Fruit fly (Drosophila melanogaster) whole organism, prepupa: ENCODE measurements around the gene ATPsynbeta.

ENCODE experiments used
- CG10669 ChIP-seq: fragments of 200-800 bp; sonication (Bioruptor generic); optimal IDR thresholded peaks from 3 replicates; lab custom pipeline; 2018; ENCODE audit warnings: missing biosample characterization, mild to moderate bottlenecking, missing genetic modification characterization, moderate library complexity
- CG11294 ChIP-seq: fragments of 200-800 bp; sonication (Bioruptor generic); IDR thresholded peaks from 2 replicates; pipeline ENCODE4 v1.3.6; 2022; ENCODE audit warnings: missing biosample characterization, missing genetic modification characterization
- CG11762 ChIP-seq: fragments of 200-800 bp; sonication (Bioruptor generic); optimal IDR thresholded peaks from 3 replicates; lab custom pipeline; 2016; ENCODE audit warnings: missing biosample characterization, missing genetic modification characterization; ENCODE audit not compliant: insufficient read depth
- CG11902 ChIP-seq: fragments of 200-800 bp; sonication (Bioruptor generic); optimal IDR thresholded peaks from 3 replicates; lab custom pipeline; 2016; ENCODE audit warnings: missing biosample characterization, missing genetic modification characterization
- CG15336 ChIP-seq: fragments of 200-800 bp; sonication (Bioruptor generic); IDR thresholded peaks from 2 replicates; pipeline ENCODE4 v1.3.6; 2022; ENCODE audit warnings: missing biosample characterization, missing genetic modification characterization
- CG3032 ChIP-seq: fragments of 200-800 bp; optimal IDR thresholded peaks from 2 replicates; lab custom pipeline; 2019; ENCODE audit warnings: missing biosample characterization, mild to moderate bottlenecking, missing genetic modification characterization, moderate library complexity
- CG31627 ChIP-seq: fragments of 200-800 bp; sonication (Bioruptor generic); optimal IDR thresholded peaks from 3 replicates; lab custom pipeline; 2016; ENCODE audit warnings: missing biosample characterization, missing genetic modification characterization
- CG32006 ChIP-seq: fragments of 200-800 bp; sonication (Bioruptor generic); optimal IDR thresholded peaks from 3 replicates; lab custom pipeline; 2017; ENCODE audit warnings: missing biosample characterization, mild to moderate bottlenecking, missing genetic modification characterization
- CG34406 ChIP-seq: fragments of 200-800 bp; sonication (Bioruptor generic); optimal IDR thresholded peaks from 3 replicates; lab custom pipeline; 2016; ENCODE audit warnings: missing biosample characterization, missing genetic modification characterization
- CG4318 ChIP-seq: fragments of 200-800 bp; sonication (Bioruptor generic); optimal IDR thresholded peaks from 3 replicates; lab custom pipeline; 2017; ENCODE audit warnings: missing biosample characterization, mild to moderate bottlenecking, missing genetic modification characterization
- CG6276 ChIP-seq: fragments of 200-800 bp; sonication (Bioruptor generic); optimal IDR thresholded peaks from 2 replicates; lab custom pipeline; 2017; ENCODE audit warnings: missing biosample characterization, mild to moderate bottlenecking, missing genetic modification characterization
- CG6792 ChIP-seq: fragments of 200-800 bp; sonication (Bioruptor generic); optimal IDR thresholded peaks from 3 replicates; lab custom pipeline; 2016; ENCODE audit warnings: missing biosample characterization, missing genetic modification characterization
- CG6808 ChIP-seq: fragments of 200-800 bp; sonication (Bioruptor generic); optimal IDR thresholded peaks from 3 replicates; lab custom pipeline; 2017; ENCODE audit warnings: missing biosample characterization, missing genetic modification characterization, mild to moderate bottlenecking, moderate library complexity, missing genetic modification reagents
- CG8119 ChIP-seq: fragments of 200-800 bp; sonication (Bioruptor generic); IDR thresholded peaks from 3 replicates; pipeline ENCODE4 v1.3.6; 2022; ENCODE audit warnings: missing biosample characterization, missing genetic modification characterization
- CG8632 ChIP-seq: fragments of 200-800 bp; sonication (Bioruptor generic); optimal IDR thresholded peaks from 3 replicates; lab custom pipeline; 2016; ENCODE audit warnings: missing biosample characterization, missing genetic modification characterization
- Eip75B ChIP-seq: fragments of 200-800 bp; sonication (Bioruptor generic); optimal IDR thresholded peaks from 3 replicates; lab custom pipeline; 2016; ENCODE audit warnings: missing biosample characterization, missing genetic modification characterization
- Eip78C ChIP-seq: fragments of 200-800 bp; sonication (Bioruptor generic); peaks from one replicate; lab custom pipeline; 2016; ENCODE audit warnings: missing biosample characterization, missing genetic modification characterization
- Eip93F ChIP-seq: fragments of 200-800 bp; sonication (Bioruptor generic); optimal IDR thresholded peaks from 2 replicates; lab custom pipeline; 2016; ENCODE audit warnings: missing biosample characterization, mild to moderate bottlenecking, missing genetic modification characterization
- Ets21C ChIP-seq: fragments of 200-800 bp; sonication (Bioruptor generic); optimal IDR thresholded peaks from 3 replicates; lab custom pipeline; 2016; ENCODE audit warnings: missing biosample characterization, missing genetic modification characterization
- Ets96B ChIP-seq: fragments of 200-800 bp; optimal IDR thresholded peaks from 2 replicates; lab custom pipeline; 2019; ENCODE audit warnings: missing biosample characterization, mild to moderate bottlenecking, missing genetic modification characterization, moderate library complexity
- Gug ChIP-seq: fragments of 200-800 bp; sonication (Bioruptor generic); IDR thresholded peaks from 2 replicates; pipeline ENCODE4 v1.3.6; 2022; ENCODE audit warnings: missing biosample characterization, missing genetic modification characterization
- Hr39 ChIP-seq: fragments of 200-800 bp; sonication (Bioruptor generic); optimal IDR thresholded peaks from 2 replicates; lab custom pipeline; 2016; ENCODE audit warnings: missing biosample characterization, missing genetic modification characterization
- Hr4 ChIP-seq: fragments of 200-800 bp; sonication (Bioruptor generic); optimal IDR thresholded peaks from 3 replicates; lab custom pipeline; 2016; ENCODE audit warnings: missing biosample characterization, missing genetic modification characterization
- Lpt ChIP-seq: fragments of 200-800 bp; sonication (Bioruptor generic); optimal IDR thresholded peaks from 3 replicates; lab custom pipeline; 2016; ENCODE audit warnings: missing biosample characterization, missing genetic modification characterization
- Met ChIP-seq: fragments of 200-800 bp; sonication (Bioruptor generic); optimal IDR thresholded peaks from 3 replicates; lab custom pipeline; 2016; ENCODE audit warnings: missing biosample characterization, missing genetic modification characterization
- OdsH ChIP-seq: fragments of 200-800 bp; sonication (Bioruptor generic); optimal IDR thresholded peaks from 3 replicates; lab custom pipeline; 2016; ENCODE audit warnings: missing biosample characterization, missing genetic modification characterization
- Smox ChIP-seq: fragments of 200-800 bp; sonication (Bioruptor generic); optimal IDR thresholded peaks from 3 replicates; lab custom pipeline; 2016; ENCODE audit warnings: missing biosample characterization, missing genetic modification characterization
- Sox102F ChIP-seq: fragments of 200-800 bp; sonication (Bioruptor generic); optimal IDR thresholded peaks from 2 replicates; lab custom pipeline; 2016; ENCODE audit warnings: missing biosample characterization, mild to moderate bottlenecking, missing genetic modification characterization
- Sox14 ChIP-seq: fragments of 200-800 bp; sonication (Bioruptor generic); optimal IDR thresholded peaks from 3 replicates; lab custom pipeline; 2016; ENCODE audit warnings: missing biosample characterization, missing genetic modification characterization
- Sox15 ChIP-seq: fragments of 200-800 bp; sonication (Bioruptor generic); optimal IDR thresholded peaks from 3 replicates; lab custom pipeline; 2016; ENCODE audit warnings: missing biosample characterization, missing genetic modification characterization
- achi ChIP-seq: fragments of 200-800 bp; sonication (Bioruptor generic); optimal IDR thresholded peaks from 3 replicates; lab custom pipeline; 2016; ENCODE audit warnings: missing biosample characterization, missing genetic modification characterization
- cyc ChIP-seq: fragments of 200-800 bp; sonication (Bioruptor generic); optimal IDR thresholded peaks from 3 replicates; lab custom pipeline; 2016; ENCODE audit warnings: missing biosample characterization, missing genetic modification characterization
- dsx ChIP-seq: fragments of 200-800 bp; optimal IDR thresholded peaks from 3 replicates; lab custom pipeline; 2019; ENCODE audit warnings: missing biosample characterization, mild to moderate bottlenecking, missing genetic modification characterization, moderate library complexity; ENCODE audit not compliant: poor library complexity, severe bottlenecking
- esn ChIP-seq: fragments of 200-800 bp; sonication (Bioruptor generic); optimal IDR thresholded peaks from 2 replicates; lab custom pipeline; 2016; ENCODE audit warnings: missing biosample characterization, mild to moderate bottlenecking, missing genetic modification characterization, moderate library complexity
- fd59A ChIP-seq: fragments of 200-800 bp; sonication (Bioruptor generic); optimal IDR thresholded peaks from 2 replicates; lab custom pipeline; 2017; ENCODE audit warnings: missing biosample characterization, mild to moderate bottlenecking, missing genetic modification characterization, missing genetic modification reagents
- fd85E ChIP-seq: fragments of 200-800 bp; sonication (Bioruptor generic); optimal IDR thresholded peaks from 3 replicates; lab custom pipeline; 2016; ENCODE audit warnings: missing biosample characterization, missing genetic modification characterization
- fkh ChIP-seq: fragments of 200-800 bp; sonication (Bioruptor generic); optimal IDR thresholded peaks from 3 replicates; lab custom pipeline; 2017; ENCODE audit warnings: missing biosample characterization, mild to moderate bottlenecking, missing genetic modification characterization, moderate library complexity
- lz ChIP-seq: fragments of 200-800 bp; sonication (Bioruptor generic); optimal IDR thresholded peaks from 3 replicates; lab custom pipeline; 2016; ENCODE audit warnings: missing biosample characterization, missing genetic modification characterization
- pdm3 ChIP-seq: fragments of 200-800 bp; sonication (Bioruptor generic); optimal IDR thresholded peaks from 3 replicates; lab custom pipeline; 2016; ENCODE audit warnings: missing biosample characterization, missing genetic modification characterization
- salr ChIP-seq, 2 experiments: fragments of 200-800 bp; sonication (Bioruptor generic); optimal IDR thresholded peaks; 3 replicates each; lab custom pipeline; 2016 to 2018; ENCODE audit warnings: missing biosample characterization in 2 of 2, missing genetic modification characterization in 2 of 2, mild to moderate bottlenecking in 1 of 2
- spab ChIP-seq: fragments of 200-800 bp; sonication (Bioruptor generic); optimal IDR thresholded peaks from 2 replicates; lab custom pipeline; 2017; ENCODE audit warnings: missing biosample characterization, mild to moderate bottlenecking, missing genetic modification characterization, missing genetic modification reagents
- ss ChIP-seq, 2 experiments: fragments of 200-800 bp; sonication (Bioruptor generic); optimal IDR thresholded peaks; 2 replicates in 1 of 2; 3 replicates in 1 of 2; lab custom pipeline; 2017 to 2018; ENCODE audit warnings: mild to moderate bottlenecking in 2 of 2, missing biosample characterization in 2 of 2, missing genetic modification characterization in 2 of 2, moderate library complexity in 1 of 2
- svp ChIP-seq: fragments of 200-800 bp; sonication (Bioruptor generic); peaks from one replicate; lab custom pipeline; 2016; ENCODE audit warnings: missing biosample characterization, missing genetic modification characterization
- topi ChIP-seq: fragments of 200-800 bp; sonication (Bioruptor generic); optimal IDR thresholded peaks from 3 replicates; lab custom pipeline; 2016; ENCODE audit warnings: missing biosample characterization, missing genetic modification characterization
- vri ChIP-seq: fragments of 200-800 bp; sonication (Bioruptor generic); optimal IDR thresholded peaks from 3 replicates; lab custom pipeline; 2016; ENCODE audit warnings: missing biosample characterization, mild to moderate bottlenecking, missing genetic modification characterization

The ATPsynbeta gene

DNA sequence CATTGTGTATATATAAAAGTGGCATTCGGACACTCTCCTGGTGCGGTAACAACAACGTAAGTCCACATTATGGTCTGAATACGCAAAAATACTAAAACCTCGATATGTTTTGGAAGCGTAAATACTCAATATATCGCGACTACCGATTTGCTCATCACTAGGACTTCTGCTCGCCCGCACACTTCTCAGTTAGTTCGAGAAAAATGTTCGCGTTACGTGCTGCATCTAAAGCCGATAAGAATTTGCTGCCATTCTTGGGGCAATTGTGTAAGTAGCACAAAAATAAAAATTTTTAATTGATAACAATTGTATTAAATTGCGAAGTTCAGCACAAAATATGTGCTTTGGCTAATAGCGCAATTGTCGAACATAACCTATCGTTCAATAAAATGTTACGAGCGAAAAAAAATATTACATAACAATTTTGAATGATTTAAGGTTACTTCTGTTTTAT is 430 bp downstream of the ATPsynbeta start, which contains the start of gene CG11076:
Gene CG11076 (minus strand): TSS at position 71 of the 454 bp plus-strand sequence.
- TF ChIP-seq CG31627 (no peak), CG6808 (GFP tag; lab: Kevin White, UChicago) (no peak), CG3032 (tag; lab: Kevin White, UChicago) (peak; percentile 10), Eip78C (GFP tag; lab: Kevin White, UChicago) (peak; percentile 73), dsx (GFP tag; lab: Kevin White, UChicago) (no peak), CG4318 (GFP tag; lab: Kevin White, UChicago) (no peak), Ets96B (tag; lab: Kevin White, UChicago) (peak; percentile 18), Hr39 (GFP tag; lab: Kevin White, UChicago) (no peak), Sox14 (GFP tag; lab: Kevin White, UChicago) (peak; percentile 64), Met (GFP tag; lab: Kevin White, UChicago) (peak; percentile 43), OdsH (GFP tag; lab: Kevin White, UChicago) (peak; percentile 2), salr (GFP tag; optimal IDR thresholded peaks at IDR 0.05; lab: Kevin White, UChicago) (no peak), CG8119 (no peak), esn (peak; percentile 50), Sox102F (GFP tag; lab: Kevin White, UChicago) (peak; percentile 58), pdm3 (GFP tag; lab: Kevin White, UChicago) (no peak), CG32006 (GFP tag; lab: Kevin White, UChicago) (no peak), Smox (GFP tag; lab: Kevin White, UChicago) (peak; percentile 28), cyc (peak; percentile 19), lz (peak; percentile 43), Ets21C (peak; percentile 33), topi (GFP tag; lab: Kevin White, UChicago) (peak; percentile 54), CG11902 (GFP tag; lab: Kevin White, UChicago) (no peak), vri (GFP tag; lab: Kevin White, UChicago) (peak; percentile 98), fd59A (no peak), CG6792 (no peak), Eip93F (no peak), svp (GFP tag; lab: Kevin White, UChicago) (no peak), CG6276 (GFP tag; lab: Kevin White, UChicago) (no peak), Eip75B (GFP tag; lab: Kevin White, UChicago) (peak; percentile 16), Sox15 (no peak)

DNA sequence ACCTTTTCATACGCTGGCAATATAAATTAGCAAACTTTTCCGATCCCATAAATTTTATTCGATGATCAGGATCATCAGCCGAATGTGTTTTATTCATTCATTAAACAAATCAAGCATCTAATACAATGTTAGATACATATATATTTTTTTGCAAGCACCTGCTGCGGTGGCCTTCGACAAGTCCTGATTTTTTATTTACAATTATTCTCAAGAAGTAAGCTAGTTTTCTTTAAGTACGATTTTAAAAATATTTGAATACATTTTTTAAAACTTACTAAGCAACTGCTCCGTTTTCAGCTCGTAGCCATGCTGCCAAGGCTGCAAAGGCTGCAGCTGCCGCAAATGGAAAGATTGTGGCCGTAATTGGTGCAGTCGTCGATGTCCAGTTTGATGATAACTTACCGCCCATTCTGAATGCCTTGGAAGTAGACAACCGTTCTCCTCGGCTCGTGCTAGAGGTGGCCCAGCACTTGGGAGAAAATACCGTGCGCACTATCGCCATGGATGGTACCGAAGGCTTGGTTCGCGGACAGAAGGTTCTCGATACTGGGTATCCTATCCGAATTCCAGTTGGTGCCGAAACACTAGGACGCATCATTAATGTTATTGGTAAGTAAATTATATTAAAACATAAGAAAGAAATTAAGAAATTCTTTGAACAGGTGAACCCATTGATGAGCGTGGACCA is 1.5 kb downstream of the ATPsynbeta start:
- TF ChIP-seq CG11762 (GFP tag; lab: Kevin White, UChicago), result no peak
- TF ChIP-seq Gug (GFP tag; lab: Robert Waterston, UW), result no peak
- no peak for TF ChIP-seq CG6276 (GFP tag; lab: Kevin White, UChicago)
- TF ChIP-seq Met (GFP tag; lab: Kevin White, UChicago), result no peak
- TF ChIP-seq fkh (GFP tag; lab: Kevin White, UChicago), result no peak
- no peak for TF ChIP-seq CG3032 (tag; lab: Kevin White, UChicago)
- TF ChIP-seq lz, result no peak
- no peak for TF ChIP-seq ss (GFP tag; optimal IDR thresholded peaks at IDR 0.05; lab: Kevin White, UChicago)
- no peak for TF ChIP-seq CG8119
- no peak for TF ChIP-seq pdm3 (GFP tag; lab: Kevin White, UChicago)
- no peak for TF ChIP-seq Hr4 (GFP tag; lab: Kevin White, UChicago)

DNA sequence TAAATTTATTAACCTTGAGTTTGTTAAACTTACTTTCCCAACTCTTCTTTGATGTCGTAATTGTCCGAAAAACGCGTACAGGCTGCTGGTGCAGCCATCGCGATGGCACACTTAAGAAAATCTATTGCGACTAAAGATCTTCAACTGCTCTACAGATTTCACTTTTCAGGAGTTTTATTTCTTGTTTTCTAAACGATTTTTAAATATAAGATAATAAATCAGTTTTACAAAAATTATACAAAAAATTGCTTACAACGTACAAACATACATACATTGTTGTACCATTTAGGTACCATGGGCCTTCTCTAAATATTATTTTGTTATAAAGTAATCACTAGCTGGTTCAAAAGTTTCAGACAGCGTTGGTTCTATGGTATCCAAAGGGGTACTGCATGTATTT is 19.1 kb downstream of the ATPsynbeta start:
- TF ChIP-seq fd85E (GFP tag; lab: Kevin White, UChicago) (no peak), Sox14 (GFP tag; lab: Kevin White, UChicago) (no peak), achi (GFP tag; lab: Kevin White, UChicago) (no peak), vri (GFP tag; lab: Kevin White, UChicago) (no peak), CG11294 (GFP tag; lab: Robert Waterston, UW) (no peak), pdm3 (GFP tag; lab: Kevin White, UChicago) (no peak), CG15336 (no peak), spab (GFP tag; lab: Kevin White, UChicago) (no peak), Lpt (GFP tag; lab: Kevin White, UChicago) (no peak), CG34406 (GFP tag; lab: Kevin White, UChicago) (no peak), CG10669 (GFP tag; lab: Kevin White, UChicago) (no peak), CG8632 (GFP tag; lab: Kevin White, UChicago) (no peak)
